Worm (Caenorhabditis elegans): ENCODE measurements around the gene clec-59.

The clec-59 gene

DNA sequence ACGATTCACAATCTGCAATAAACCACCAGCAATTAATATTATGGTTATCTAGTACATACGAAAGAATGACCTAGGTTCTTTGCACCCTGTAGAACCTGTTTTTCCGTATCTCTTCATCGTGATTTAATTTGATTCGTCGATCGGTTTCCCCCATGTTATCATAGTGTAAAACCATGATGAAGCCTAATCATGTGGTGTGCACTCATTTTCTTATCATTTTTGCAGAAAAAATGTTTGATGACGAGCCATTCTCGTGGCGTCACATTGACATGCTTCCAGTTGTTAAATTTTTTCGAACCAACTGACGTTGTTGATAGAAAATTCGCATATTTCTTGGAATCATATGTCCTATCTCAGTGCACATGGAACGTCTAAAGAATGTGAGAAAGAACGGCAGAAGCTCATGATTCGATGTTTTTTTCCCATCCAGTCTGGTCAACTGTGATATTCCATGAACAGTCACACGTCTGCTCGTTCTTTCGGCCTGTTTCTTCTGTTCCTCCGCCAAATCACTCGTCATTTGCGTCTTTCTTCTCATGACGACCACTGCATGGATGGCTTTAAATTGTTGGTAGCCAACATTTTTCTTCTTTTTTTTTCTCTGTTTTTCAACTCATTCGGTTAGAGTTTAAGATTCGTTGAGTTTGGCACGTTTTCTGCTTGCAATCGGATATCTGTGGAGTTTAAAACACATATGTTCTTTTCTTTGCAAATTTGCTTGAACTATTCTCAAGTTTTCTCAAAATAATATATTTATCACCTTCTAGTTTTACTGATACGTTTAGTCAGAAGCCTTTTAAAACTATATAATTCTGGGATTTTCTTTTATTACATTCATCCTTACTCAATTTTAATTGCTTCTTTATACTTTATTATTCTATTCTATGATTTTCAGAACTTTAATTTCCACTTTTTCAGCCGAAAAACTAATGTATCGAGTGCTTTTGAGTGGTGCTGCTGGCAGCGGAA is 31.6 kb downstream of the clec-59 start, which contains the start of gene ZK673.2:
ZK673.2 (plus strand) TSS at position 919 of the 969 bp plus-strand sequence.
- TF ChIP-seq nhr-67 (tag; optimal IDR thresholded peaks at IDR 0.05), result no peak
- TF ChIP-seq nfya-1 (tag; optimal IDR thresholded peaks at IDR 0.05; ENCODE audit: insufficient read depth), result peak; percentile 28
- peak; percentile 75 for TF ChIP-seq nhr-25 (tag; optimal IDR thresholded peaks at IDR 0.05)
- TF ChIP-seq elt-2 (tag; optimal IDR thresholded peaks at IDR 0.05), result peak; percentile 95
- TF ChIP-seq fkh-10 (GFP tag; optimal IDR thresholded peaks at IDR 0.05), result no peak
- TF ChIP-seq sea-2 (GFP tag; optimal IDR thresholded peaks at IDR 0.05), result no peak
- no peak for TF ChIP-seq ceh-16 (tag; optimal IDR thresholded peaks at IDR 0.05)
- no peak for TF ChIP-seq nhr-237 (tag; optimal IDR thresholded peaks at IDR 0.05)
- peak; percentile 91 for TF ChIP-seq ama-1 (optimal IDR thresholded peaks at IDR 0.05)
- TF ChIP-seq pqm-1 (tag; optimal IDR thresholded peaks at IDR 0.05), result peak; percentile 95
- no peak for TF ChIP-seq mml-1 (tag; optimal IDR thresholded peaks at IDR 0.05)
- TF ChIP-seq nhr-12 (tag; optimal IDR thresholded peaks at IDR 0.05), result no peak
- TF ChIP-seq jun-1 (tag; optimal IDR thresholded peaks at IDR 0.05), result peak; percentile 29
- TF ChIP-seq ZK546.5 (tag; optimal IDR thresholded peaks at IDR 0.05), result no peak
- TF ChIP-seq unc-62 (GFP tag; optimal IDR thresholded peaks at IDR 0.05), result no peak
- peak; percentile 10 for TF ChIP-seq nhr-11 (tag; optimal IDR thresholded peaks at IDR 0.05)
- peak; percentile 18 for TF ChIP-seq lsy-12 (tag; optimal IDR thresholded peaks at IDR 0.05)
- no peak for TF ChIP-seq hmg-11 (tag; optimal IDR thresholded peaks at IDR 0.05)
- TF ChIP-seq zag-1 (tag; optimal IDR thresholded peaks at IDR 0.05), result no peak
- TF ChIP-seq elt-1 (tag; optimal IDR thresholded peaks at IDR 0.05), result peak; percentile 27
- no peak for TF ChIP-seq aly-2 (tag; optimal IDR thresholded peaks at IDR 0.05)
- TF ChIP-seq ztf-11 (tag; optimal IDR thresholded peaks at IDR 0.05), result no peak
- no peak for TF ChIP-seq ceh-9 (tag; optimal IDR thresholded peaks at IDR 0.05)
- no peak for TF ChIP-seq nhr-28 (tag; optimal IDR thresholded peaks at IDR 0.05)
- peak; percentile 71 for TF ChIP-seq nhr-43 (tag; optimal IDR thresholded peaks at IDR 0.05; ENCODE audit: poor library complexity, severe bottlenecking)
- no peak for TF ChIP-seq egl-27 (tag; optimal IDR thresholded peaks at IDR 0.05)
- peak; percentile 19 to 56 (median 50) for TF ChIP-seq elt-3 (tag; optimal IDR thresholded peaks at IDR 0.05)
- TF ChIP-seq fos-1 (tag; optimal IDR thresholded peaks at IDR 0.05), result no peak
- TF ChIP-seq pha-4 (tag; optimal IDR thresholded peaks at IDR 0.05), result peak; percentile 40
- TF ChIP-seq nhr-23 (tag; optimal IDR thresholded peaks at IDR 0.05), result peak; percentile 54
- peak; percentile 39 for TF ChIP-seq mdl-1 (tag; optimal IDR thresholded peaks at IDR 0.05)

ce11 chrII:10446814-10447213 is 32.4 kb downstream of the clec-59 start:
- TF ChIP-seq pqm-1 (tag; optimal IDR thresholded peaks at IDR 0.05), result no peak
- TF ChIP-seq pha-4 (tag; optimal IDR thresholded peaks at IDR 0.05), result peak; percentile 75

DNA sequence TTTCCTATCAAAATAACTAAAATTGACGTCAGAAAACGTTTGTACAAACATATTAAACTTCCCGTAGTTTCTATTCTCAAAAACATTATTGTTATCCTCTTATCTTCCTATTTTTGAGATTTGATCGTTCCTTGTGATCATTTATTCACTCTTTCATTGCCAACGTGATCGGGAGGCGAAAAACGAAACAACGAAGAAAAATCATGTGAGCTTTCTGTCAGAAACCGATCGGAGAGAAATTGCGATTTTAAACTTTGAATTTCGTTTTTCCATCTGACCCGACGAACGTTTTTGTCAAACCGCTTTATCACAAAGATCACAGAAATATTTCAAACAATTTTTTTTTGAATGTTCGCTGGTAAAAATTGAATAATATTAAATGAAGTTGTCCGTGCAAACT is 32.9 kb downstream of the clec-59 start:
- TF ChIP-seq nhr-12 (tag; optimal IDR thresholded peaks at IDR 0.05) (no peak), mdl-1 (tag; optimal IDR thresholded peaks at IDR 0.05) (no peak), elt-3 (tag; optimal IDR thresholded peaks at IDR 0.05) (no peak), jun-1 (tag; optimal IDR thresholded peaks at IDR 0.05) (peak; percentile 43), mml-1 (tag; optimal IDR thresholded peaks at IDR 0.05) (no peak), unc-62 (GFP tag; optimal IDR thresholded peaks at IDR 0.05) (no peak), aly-2 (tag; optimal IDR thresholded peaks at IDR 0.05) (no peak), egl-27 (tag; optimal IDR thresholded peaks at IDR 0.05) (no peak), ztf-11 (tag; optimal IDR thresholded peaks at IDR 0.05) (no peak), daf-12 (tag; optimal IDR thresholded peaks at IDR 0.05) (no peak), nfya-1 (tag; optimal IDR thresholded peaks at IDR 0.05; ENCODE audit: insufficient read depth) (peak; percentile 15), elt-2 (tag; optimal IDR thresholded peaks at IDR 0.05) (peak; percentile 68), pha-4 (tag; optimal IDR thresholded peaks at IDR 0.05) (peak; percentile 8), ama-1 (optimal IDR thresholded peaks at IDR 0.05) (no peak), ceh-16 (tag; optimal IDR thresholded peaks at IDR 0.05) (no peak), nhr-76 (tag; optimal IDR thresholded peaks at IDR 0.05) (no peak), ztf-4 (tag; optimal IDR thresholded peaks at IDR 0.05) (no peak), fos-1 (tag; optimal IDR thresholded peaks at IDR 0.05) (no peak), hmg-11 (tag; optimal IDR thresholded peaks at IDR 0.05) (no peak), nhr-28 (tag; optimal IDR thresholded peaks at IDR 0.05) (no peak), ceh-82 (tag; optimal IDR thresholded peaks at IDR 0.05) (no peak), nhr-43 (tag; optimal IDR thresholded peaks at IDR 0.05; ENCODE audit: poor library complexity, severe bottlenecking) (peak; percentile 10), sea-2 (GFP tag; optimal IDR thresholded peaks at IDR 0.05) (no peak), nhr-11 (tag; optimal IDR thresholded peaks at IDR 0.05) (no peak), ceh-28 (tag; optimal IDR thresholded peaks at IDR 0.05) (no peak), elt-1 (tag; optimal IDR thresholded peaks at IDR 0.05) (peak; percentile 48), nhr-23 (tag; optimal IDR thresholded peaks at IDR 0.05) (peak; percentile 26), lin-39 (tag; optimal IDR thresholded peaks at IDR 0.05) (no peak), skn-1 (tag; optimal IDR thresholded peaks at IDR 0.05) (no peak), pqm-1 (tag; optimal IDR thresholded peaks at IDR 0.05) (peak; percentile 58), snpc-4 (tag; optimal IDR thresholded peaks at IDR 0.05) (peak; percentile 12)

All from whole organism, L3 larva.